Worm (Caenorhabditis elegans) whole organism, L2 larva: ENCODE results near the gene egl-21.

Experiments
- F13H6.1 ChIP-seq: sonication (generic microtip); optimal IDR thresholded peaks from 2 replicates; lab custom pipeline; 2016; ENCODE audit warnings: missing genetic modification characterization, missing compliant biosample characterization
- alr-1 ChIP-seq: fragments of 150-350 bp; optimal IDR thresholded peaks from 2 replicates; lab custom pipeline; 2014; ENCODE audit warnings: missing biosample characterization, missing genetic modification characterization
- ceh-82 ChIP-seq: fragments of 150-350 bp; optimal IDR thresholded peaks from 2 replicates; lab custom pipeline; 2014; ENCODE audit warnings: missing biosample characterization, missing genetic modification characterization
- elt-1 ChIP-seq: fragments of 150-350 bp; optimal IDR thresholded peaks from 2 replicates; lab custom pipeline; 2014; ENCODE audit warnings: missing biosample characterization, missing genetic modification characterization
- lin-13 ChIP-seq: fragments of 150-350 bp; optimal IDR thresholded peaks from 2 replicates; lab custom pipeline; 2014; ENCODE audit warnings: missing biosample characterization, missing genetic modification reagents, missing genetic modification characterization
- lin-39 ChIP-seq: fragments of 150-350 bp; optimal IDR thresholded peaks from 2 replicates; lab custom pipeline; 2014; ENCODE audit warnings: missing biosample characterization, missing genetic modification reagents, missing genetic modification characterization
- lsy-2 ChIP-seq, 2 experiments: fragments of 150-350 bp in 1 of 2; sonication (generic microtip) in 1 of 2; optimal IDR thresholded peaks; 2 replicates each; lab custom pipeline; 2014 to 2017; ENCODE audit warnings: missing biosample characterization in 2 of 2, missing genetic modification characterization in 2 of 2
- mab-5 ChIP-seq: fragments of 150-350 bp; optimal IDR thresholded peaks from 2 replicates; lab custom pipeline; 2014; ENCODE audit warnings: missing biosample characterization, missing genetic modification characterization
- nhr-11 ChIP-seq: fragments of 150-350 bp; optimal IDR thresholded peaks from 2 replicates; lab custom pipeline; 2014; ENCODE audit warnings: missing biosample characterization, missing genetic modification characterization
- nhr-23 ChIP-seq: fragments of 150-350 bp; optimal IDR thresholded peaks from 2 replicates; lab custom pipeline; 2014; ENCODE audit warnings: missing biosample characterization, missing genetic modification reagents, missing genetic modification characterization
- nhr-237 ChIP-seq: fragments of 150-350 bp; optimal IDR thresholded peaks from 2 replicates; lab custom pipeline; 2014; ENCODE audit warnings: missing biosample characterization, missing genetic modification characterization
- nhr-6 ChIP-seq: fragments of 150-350 bp; optimal IDR thresholded peaks from 2 replicates; lab custom pipeline; 2014; ENCODE audit warnings: missing biosample characterization, missing genetic modification characterization
- skn-1 ChIP-seq: sonication (generic microtip); optimal IDR thresholded peaks from 2 replicates; lab custom pipeline; 2017; ENCODE audit warnings: missing biosample characterization, missing genetic modification characterization
- unc-62 ChIP-seq: fragments of 150-350 bp; optimal IDR thresholded peaks from 2 replicates; lab custom pipeline; 2014; ENCODE audit warnings: missing biosample characterization, missing genetic modification reagents, missing genetic modification characterization

DNA sequence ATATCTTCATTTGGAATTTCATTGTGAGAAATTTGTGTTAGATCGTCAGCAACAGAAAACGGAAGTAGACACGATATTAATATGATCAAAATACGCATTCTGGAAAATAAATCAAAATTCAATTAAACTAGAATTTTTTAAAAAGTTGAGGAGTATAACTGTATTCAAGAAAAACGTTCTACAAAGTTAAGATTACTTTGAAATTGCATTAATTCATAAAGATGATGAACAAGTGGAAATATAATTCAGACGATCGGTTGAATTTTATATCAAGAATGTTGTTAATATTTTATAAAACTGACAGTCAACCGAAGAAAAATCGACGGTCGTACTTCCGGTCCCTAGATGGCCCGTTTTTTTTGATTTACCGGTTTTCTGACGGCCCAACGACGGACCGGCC, 28.6 kb downstream of the egl-21 start, which contains the start of gene F01D4.8:
- no peak for TF ChIP-seq mab-5 (tag; lab: Kevin White, UChicago)
- TF ChIP-seq nhr-237 (tag; lab: Kevin White, UChicago) = no peak
- no peak for TF ChIP-seq elt-1 (tag; lab: Kevin White, UChicago)
- TF ChIP-seq nhr-23 (tag; lab: Kevin White, UChicago) = no peak
- TF ChIP-seq ceh-82 (tag; lab: Kevin White, UChicago) = no peak
- no peak for TF ChIP-seq nhr-11 (tag; lab: Kevin White, UChicago)
- TF ChIP-seq F13H6.1 (tag; lab: Kevin White, UChicago) = no peak
- no peak for TF ChIP-seq lsy-2 (tag; optimal IDR thresholded peaks at IDR 0.05; lab: Kevin White, UChicago)
- TF ChIP-seq lin-13 (GFP tag; lab: Kevin White, UChicago) = no peak
- no peak for TF ChIP-seq alr-1
- no peak for TF ChIP-seq lin-39 (tag; lab: Kevin White, UChicago)
- TF ChIP-seq unc-62 (GFP tag; lab: Kevin White, UChicago) = no peak
- no peak for TF ChIP-seq skn-1 (tag; lab: Kevin White, UChicago)
- no peak for TF ChIP-seq nhr-6 (tag; lab: Kevin White, UChicago)
